Worm (Caenorhabditis elegans) whole organism, L3 larva: ENCODE data around the gene srx-60.

ENCODE experiments used
- ama-1 ChIP-seq: fragments of 150-350 bp; optimal IDR thresholded peaks from 2 replicates; lab custom pipeline; 2018
- ceh-28 ChIP-seq: fragments of 150-350 bp; optimal IDR thresholded peaks from 2 replicates; lab custom pipeline; 2014; ENCODE audit warnings: missing biosample characterization, missing genetic modification reagents, missing genetic modification characterization
- elt-2 ChIP-seq: sonication (generic microtip); optimal IDR thresholded peaks from 2 replicates; lab custom pipeline; 2016; ENCODE audit warnings: missing genetic modification reagents, mild to moderate bottlenecking, missing genetic modification characterization, missing compliant biosample characterization
- elt-3 ChIP-seq, 3 experiments: fragments of 150-350 bp in 1 of 3; sonication (generic microtip) in 2 of 3; optimal IDR thresholded peaks; 2 replicates in 2 of 3; 4 replicates in 1 of 3; lab custom pipeline; 2014 to 2017; ENCODE audit warnings: missing biosample characterization in 3 of 3, missing genetic modification characterization in 3 of 3
- mdl-1 ChIP-seq: fragments of 150-350 bp; optimal IDR thresholded peaks from 2 replicates; lab custom pipeline; 2014; ENCODE audit warnings: missing biosample characterization, missing genetic modification characterization
- nfya-1 ChIP-seq: sonication (generic microtip); optimal IDR thresholded peaks from 2 replicates; lab custom pipeline; 2017; ENCODE audit warnings: missing genetic modification characterization, mild to moderate bottlenecking, missing compliant biosample characterization, antibody characterized with exemption, moderate library complexity; ENCODE audit not compliant: insufficient read depth
- nhr-12 ChIP-seq: fragments of 150-350 bp; optimal IDR thresholded peaks from 2 replicates; lab custom pipeline; 2014; ENCODE audit warnings: missing biosample characterization, missing genetic modification characterization
- nhr-67 ChIP-seq: fragments of 150-350 bp; optimal IDR thresholded peaks from 2 replicates; lab custom pipeline; 2014; ENCODE audit warnings: missing biosample characterization, missing genetic modification characterization
- nhr-76 ChIP-seq: fragments of 150-350 bp; sonication (generic microtip); optimal IDR thresholded peaks from 5 replicates; lab custom pipeline; 2014; ENCODE audit warnings: missing biosample characterization, missing genetic modification characterization

ce11 chrV:7361673-7362072 lies 39.0 kb upstream of the srx-60 start, which contains the start of gene cyp-35A1:
- no peak for TF ChIP-seq ama-1 (lab: Kevin White, UChicago)
- no peak for TF ChIP-seq nfya-1 (tag; lab: Kevin White, UChicago)
- no peak for TF ChIP-seq nhr-67 (tag; lab: Kevin White, UChicago)
- TF ChIP-seq mdl-1 = no peak
- no peak for TF ChIP-seq nhr-12
- no peak for TF ChIP-seq elt-2 (tag; lab: Kevin White, UChicago)
- TF ChIP-seq elt-3 (tag; optimal IDR thresholded peaks at IDR 0.05; lab: Kevin White, UChicago) = no peak
- no peak for TF ChIP-seq ceh-28 (tag; lab: Kevin White, UChicago)
- TF ChIP-seq nhr-76 = no peak
